Fruit fly (Drosophila melanogaster) whole organism, embryonic: ENCODE data around the gene CG13110.

ENCODE experiments used
- Bteb2 ChIP-seq: fragments of 200-800 bp; sonication (Bioruptor generic); optimal IDR thresholded peaks from 2 replicates; lab custom pipeline; 2016; ENCODE audit warnings: missing biosample characterization, missing genetic modification characterization
- CG11456 ChIP-seq: fragments of 200-800 bp; sonication (Bioruptor generic); IDR thresholded peaks from 3 replicates; pipeline ENCODE4 v1.3.6; 2022; ENCODE audit warnings: missing biosample characterization, missing genetic modification characterization
- CG13624 ChIP-seq: fragments of 200-800 bp; sonication (Bioruptor generic); optimal IDR thresholded peaks from 2 replicates; lab custom pipeline; 2016; ENCODE audit warnings: missing biosample characterization, missing genetic modification characterization
- CG14050 ChIP-seq: fragments of 200-800 bp; sonication (Bioruptor generic); IDR thresholded peaks from 3 replicates; pipeline ENCODE4 v1.3.6; 2022; ENCODE audit warnings: missing biosample characterization, missing genetic modification characterization
- CG17385 ChIP-seq: fragments of 200-800 bp; sonication (Bioruptor generic); optimal IDR thresholded peaks from 3 replicates; lab custom pipeline; 2018; ENCODE audit warnings: missing biosample characterization, mild to moderate bottlenecking, missing genetic modification characterization
- CG17612 ChIP-seq: fragments of 200-800 bp; sonication (Bioruptor generic); IDR thresholded peaks from 2 replicates; pipeline ENCODE4 v1.3.6; 2022; ENCODE audit warnings: missing biosample characterization, missing genetic modification characterization
- CG1832 ChIP-seq: fragments of 200-800 bp; sonication (Bioruptor generic); optimal IDR thresholded peaks from 2 replicates; lab custom pipeline; 2017; ENCODE audit warnings: missing biosample characterization, mild to moderate bottlenecking, missing genetic modification characterization, inconsistent platforms
- CG2116 ChIP-seq: fragments of 200-800 bp; sonication (Bioruptor generic); optimal IDR thresholded peaks from 3 replicates; lab custom pipeline; 2018; ENCODE audit warnings: missing biosample characterization, mild to moderate bottlenecking, missing genetic modification characterization
- CG2129 ChIP-seq: fragments of 200-800 bp; sonication (Bioruptor generic); IDR thresholded peaks from 2 replicates; pipeline ENCODE4 v1.3.6; 2022; ENCODE audit warnings: missing biosample characterization, missing genetic modification characterization; ENCODE audit not compliant: partially characterized antibody
- CG3065 ChIP-seq: fragments of 200-800 bp; sonication (Bioruptor generic); optimal IDR thresholded peaks from 2 replicates; lab custom pipeline; 2016; ENCODE audit warnings: missing biosample characterization, missing genetic modification characterization
- CG31365 ChIP-seq: fragments of 200-800 bp; sonication (Bioruptor generic); optimal IDR thresholded peaks from 2 replicates; lab custom pipeline; 2018; ENCODE audit warnings: missing biosample characterization, mild to moderate bottlenecking, missing genetic modification characterization
- CG33213 ChIP-seq: fragments of 200-800 bp; sonication (Bioruptor generic); optimal IDR thresholded peaks from 3 replicates; lab custom pipeline; 2016; ENCODE audit warnings: missing biosample characterization, missing genetic modification characterization
- CG6683 ChIP-seq: fragments of 200-800 bp; sonication (Bioruptor generic); optimal IDR thresholded peaks from 2 replicates; lab custom pipeline; 2017; ENCODE audit warnings: missing biosample characterization, mild to moderate bottlenecking, missing genetic modification characterization, missing genetic modification reagents
- CG9932 ChIP-seq: fragments of 200-800 bp; sonication (Bioruptor generic); IDR thresholded peaks from 2 replicates; pipeline ENCODE4 v1.3.6; 2022; ENCODE audit warnings: missing biosample characterization, missing genetic modification characterization
- Chrac-16 ChIP-seq: fragments of 200-800 bp; sonication (Bioruptor generic); optimal IDR thresholded peaks from 3 replicates; lab custom pipeline; 2016; ENCODE audit warnings: missing biosample characterization, missing genetic modification characterization
- D19A ChIP-seq: fragments of 200-800 bp; optimal IDR thresholded peaks from 3 replicates; lab custom pipeline; 2019; ENCODE audit warnings: missing biosample characterization, mild to moderate bottlenecking, missing genetic modification characterization, moderate library complexity
- Dek ChIP-seq: fragments of 200-800 bp; sonication (Bioruptor generic); optimal IDR thresholded peaks from 3 replicates; lab custom pipeline; 2019; ENCODE audit warnings: missing biosample characterization, mild to moderate bottlenecking, missing genetic modification characterization, moderate library complexity
- Dfd ChIP-seq, 2 experiments: fragments of >200 bp; optimal IDR thresholded peaks; 2 replicates each; lab custom pipeline; 2017; ENCODE audit warnings: missing biosample characterization in 2 of 2, missing genetic modification characterization in 2 of 2
- Doc2 ChIP-seq: fragments of 200-800 bp; sonication (Bioruptor generic); IDR thresholded peaks from 2 replicates; pipeline ENCODE4 v1.3.6; 2022; ENCODE audit warnings: missing biosample characterization, missing genetic modification characterization
- Hr78 ChIP-seq, 2 experiments: fragments of 200-800 bp in 1 of 2; fragments of >200 bp in 1 of 2; sonication (Bioruptor generic) in 1 of 2; optimal IDR thresholded peaks; 2 replicates each; lab custom pipeline; 2017 to 2019; ENCODE audit warnings: missing biosample characterization in 2 of 2, missing genetic modification characterization in 2 of 2, mild to moderate bottlenecking in 1 of 2, moderate library complexity in 1 of 2
- Med ChIP-seq: fragments of 200-800 bp; sonication (Bioruptor generic); peaks from one replicate; lab custom pipeline; 2016; ENCODE audit warnings: missing biosample characterization, missing genetic modification characterization, mild to moderate bottlenecking, inconsistent platforms, moderate library complexity
- NFAT ChIP-seq: fragments of 200-800 bp; sonication (Bioruptor generic); IDR thresholded peaks from 2 replicates; pipeline ENCODE4 v1.3.6; 2022; ENCODE audit warnings: missing biosample characterization, missing genetic modification characterization
- NK7.1 ChIP-seq: fragments of 200-800 bp; sonication (Bioruptor generic); optimal IDR thresholded peaks from 3 replicates; lab custom pipeline; 2016; ENCODE audit warnings: missing biosample characterization, missing genetic modification characterization
- Ptx1 ChIP-seq: fragments of 200-800 bp; sonication (Bioruptor generic); IDR thresholded peaks from 2 replicates; pipeline ENCODE4 v1.3.6; 2022; ENCODE audit warnings: missing biosample characterization, missing genetic modification characterization
- Stat92E ChIP-seq, 3 experiments: fragments of >200 bp in 2 of 3; fragments of 200-800 bp in 1 of 3; sonication (Bioruptor generic) in 1 of 3; optimal IDR thresholded peaks; 2 replicates each; lab custom pipeline; 2017 to 2019; ENCODE audit warnings: missing biosample characterization in 3 of 3, missing genetic modification characterization in 3 of 3, mild to moderate bottlenecking in 1 of 3, moderate library complexity in 1 of 3
- Tbp ChIP-seq: fragments of >200 bp; optimal IDR thresholded peaks from 2 replicates; lab custom pipeline; 2018; ENCODE audit warnings: missing biosample characterization, missing genetic modification characterization
- Usf ChIP-seq: fragments of 200-800 bp; sonication (Bioruptor generic); optimal IDR thresholded peaks from 2 replicates; lab custom pipeline; 2017; ENCODE audit warnings: missing genotype, missing biosample characterization, missing genetic modification characterization
- Xbp1 ChIP-seq: fragments of 200-800 bp; sonication (Bioruptor generic); optimal IDR thresholded peaks from 3 replicates; lab custom pipeline; 2016; ENCODE audit warnings: missing biosample characterization, mild to moderate bottlenecking, missing genetic modification characterization
- Xrp1 ChIP-seq: fragments of 200-800 bp; sonication (Bioruptor generic); IDR thresholded peaks from 2 replicates; pipeline ENCODE4 v1.3.6; 2022; ENCODE audit warnings: missing biosample characterization, missing genetic modification characterization
- ap ChIP-seq: fragments of 200-800 bp; sonication (Bioruptor generic); IDR thresholded peaks from 2 replicates; pipeline ENCODE4 v1.3.6; 2022; ENCODE audit warnings: missing biosample characterization, missing genetic modification characterization
- ara ChIP-seq: fragments of 200-800 bp; sonication (Bioruptor generic); IDR thresholded peaks from 2 replicates; pipeline ENCODE4 v1.3.6; 2022; ENCODE audit warnings: missing biosample characterization, missing genetic modification characterization
- bab2 ChIP-seq: fragments of 200-800 bp; sonication (Bioruptor generic); optimal IDR thresholded peaks from 2 replicates; lab custom pipeline; 2016; ENCODE audit warnings: missing biosample characterization, missing genetic modification characterization
- bigmax ChIP-seq: fragments of 200-800 bp; sonication (Bioruptor generic); optimal IDR thresholded peaks from 2 replicates; lab custom pipeline; 2018; ENCODE audit warnings: missing biosample characterization, mild to moderate bottlenecking, missing genetic modification characterization
- cg ChIP-seq: fragments of 200-800 bp; sonication (Bioruptor generic); optimal IDR thresholded peaks from 3 replicates; lab custom pipeline; 2019; ENCODE audit warnings: missing biosample characterization, mild to moderate bottlenecking, missing genetic modification characterization, moderate library complexity
- dpn ChIP-seq, 2 experiments: fragments of 200-800 bp; sonication (Bioruptor generic); optimal IDR thresholded peaks; 3 replicates each; lab custom pipeline; 2016; ENCODE audit warnings: missing biosample characterization in 2 of 2, missing genetic modification characterization in 2 of 2
- exex ChIP-seq: fragments of 200-800 bp; sonication (Bioruptor generic); optimal IDR thresholded peaks from 4 replicates; lab custom pipeline; 2018; ENCODE audit warnings: missing biosample characterization, mild to moderate bottlenecking, missing genetic modification characterization, moderate library complexity
- hth ChIP-seq: fragments of >200 bp; optimal IDR thresholded peaks from 2 replicates; lab custom pipeline; 2017; ENCODE audit warnings: inconsistent platforms
- jing ChIP-seq: fragments of 200-800 bp; sonication (Bioruptor generic); optimal IDR thresholded peaks from 2 replicates; lab custom pipeline; 2018; ENCODE audit warnings: missing biosample characterization, mild to moderate bottlenecking, missing genetic modification characterization
- kni ChIP-seq: fragments of 200-800 bp; sonication (Bioruptor generic); optimal IDR thresholded peaks from 3 replicates; lab custom pipeline; 2017; ENCODE audit warnings: mild to moderate bottlenecking, missing biosample characterization, missing genetic modification reagents, missing genetic modification characterization
- lola ChIP-seq, 3 experiments: fragments of >200 bp in 2 of 3; fragments of 200-800 bp in 1 of 3; sonication (Bioruptor generic) in 1 of 3; optimal IDR thresholded peaks; 2 replicates each; lab custom pipeline; 2017 to 2019; ENCODE audit warnings: missing biosample characterization in 3 of 3, missing genetic modification characterization in 3 of 3, mild to moderate bottlenecking in 1 of 3, moderate library complexity in 1 of 3
- odd ChIP-seq: fragments of 200-800 bp; sonication (Bioruptor generic); optimal IDR thresholded peaks from 2 replicates; lab custom pipeline; 2017; ENCODE audit warnings: missing biosample characterization, mild to moderate bottlenecking, missing genetic modification characterization
- pfk ChIP-seq: fragments of 200-800 bp; sonication (Bioruptor generic); optimal IDR thresholded peaks from 2 replicates; lab custom pipeline; 2018; ENCODE audit warnings: missing biosample characterization, mild to moderate bottlenecking, missing genetic modification characterization, moderate library complexity
- rib ChIP-seq: fragments of 200-800 bp; sonication (Bioruptor generic); IDR thresholded peaks from 2 replicates; pipeline ENCODE4 v1.3.6; 2022; ENCODE audit warnings: missing biosample characterization, missing genetic modification characterization
- run ChIP-seq: fragments of 200-800 bp; sonication (Bioruptor generic); optimal IDR thresholded peaks from 3 replicates; lab custom pipeline; 2018; ENCODE audit warnings: missing biosample characterization, mild to moderate bottlenecking, missing genetic modification characterization
- slbo ChIP-seq: fragments of 200-800 bp; sonication (Bioruptor generic); IDR thresholded peaks from 2 replicates; pipeline ENCODE4 v1.3.6; 2022; ENCODE audit warnings: missing biosample characterization, missing genetic modification characterization
- stwl ChIP-seq: fragments of 200-800 bp; sonication (Bioruptor generic); optimal IDR thresholded peaks from 3 replicates; lab custom pipeline; 2018; ENCODE audit warnings: missing biosample characterization, mild to moderate bottlenecking, missing genetic modification characterization, moderate library complexity
- tap ChIP-seq: fragments of 200-800 bp; optimal IDR thresholded peaks from 3 replicates; lab custom pipeline; 2019; ENCODE audit warnings: missing biosample characterization, mild to moderate bottlenecking, missing genetic modification characterization, moderate library complexity
- tna ChIP-seq: fragments of 200-800 bp; sonication (Bioruptor generic); IDR thresholded peaks from 2 replicates; pipeline ENCODE4 v1.3.6; 2022; ENCODE audit warnings: missing biosample characterization, missing genetic modification characterization; ENCODE audit not compliant: partially characterized antibody
- tup ChIP-seq: fragments of 200-800 bp; sonication (Bioruptor generic); optimal IDR thresholded peaks from 2 replicates; lab custom pipeline; 2016; ENCODE audit warnings: missing biosample characterization, mild to moderate bottlenecking, missing genetic modification characterization, moderate library complexity
- twi ChIP-seq: fragments of 200-800 bp; optimal IDR thresholded peaks from 2 replicates; lab custom pipeline; 2019; ENCODE audit warnings: missing biosample characterization, mild to moderate bottlenecking, missing genetic modification characterization, moderate library complexity

CG13110 gene

dm6 chr2L:9388013-9388605 is 37.8 kb downstream of the CG13110 start (continued):
- TF ChIP-seq Chrac-16 (GFP tag; lab: Kevin White, UChicago) (peak; percentile 63), dpn (GFP tag; optimal IDR thresholded peaks at IDR 0.05; lab: Kevin White, UChicago) (peak; percentile 76 to 81), CG14050 (peak; percentile 50; the same call in 1 of the 3 replicates), CG2116 (GFP tag; lab: Kevin White, UChicago) (peak; percentile 1), NFAT (GFP tag; lab: Robert Waterston, UW) (peak; percentile 86), CG13624 (GFP tag; lab: Kevin White, UChicago) (peak; percentile 82), rib (GFP tag; lab: Robert Waterston, UW) (peak; percentile 81), tup (peak; percentile 34), lola (GFP tag; optimal IDR thresholded peaks at IDR 0.05; lab: Kevin White, UChicago) (no peak), cg (no peak), pfk (GFP tag; lab: Kevin White, UChicago) (no peak), Ptx1 (peak; percentile 79), Med (GFP tag; lab: Kevin White, UChicago) (peak; percentile 98), NK7.1 (GFP tag; lab: Kevin White, UChicago) (peak; percentile 77), ara (GFP tag; lab: Robert Waterston, UW) (0 out of 2 replicates have a peak, but pooled peaks have one; percentile 16), tap (tag; lab: Kevin White, UChicago) (no peak), slbo (GFP tag; lab: Robert Waterston, UW) (peak; percentile 90), bab2 (GFP tag; lab: Kevin White, UChicago) (peak; percentile 61), CG9932 (GFP tag; lab: Robert Waterston, UW) (peak; percentile 93), tna (no peak), exex (tag; lab: Kevin White, UChicago) (no peak), bigmax (no peak), jing (GFP tag; lab: Kevin White, UChicago) (peak; percentile 12), CG1832 (GFP tag; lab: Kevin White, UChicago) (no peak), CG6683 (GFP tag; lab: Kevin White, UChicago) (no peak), run (tag; lab: Kevin White, UChicago) (no peak), kni (no peak), Hr78 (GFP tag; optimal IDR thresholded peaks at IDR 0.05; lab: Kevin White, UChicago) (no peak), twi (tag; lab: Kevin White, UChicago) (no peak), Dek (peak; percentile 69), ap (GFP tag; lab: Robert Waterston, UW) (peak; percentile 66), CG3065 (GFP tag; lab: Kevin White, UChicago) (no peak), CG31365 (tag; lab: Kevin White, UChicago) (peak; percentile 48), odd (GFP tag; lab: Kevin White, UChicago) (peak; percentile 6), Doc2 (GFP tag; lab: Robert Waterston, UW) (no peak), hth (lab: Kevin White, UChicago) (no peak), stwl (tag; lab: Kevin White, UChicago) (no peak), CG33213 (GFP tag; lab: Kevin White, UChicago) (peak; percentile 30), Xbp1 (GFP tag; lab: Kevin White, UChicago) (peak; percentile 72), Xrp1 (GFP tag; lab: Robert Waterston, UW) (peak; percentile 29; the same call in 1 of the 2 replicates), Usf (GFP tag; lab: Kevin White, UChicago) (peak; percentile 60), D19A (tag; lab: Kevin White, UChicago) (no peak), CG17612 (GFP tag; lab: Robert Waterston, UW) (peak; percentile 30; the same call in 1 of the 2 replicates), Stat92E (GFP tag; optimal IDR thresholded peaks at IDR 0.05; lab: Kevin White, UChicago) (no peak), Dfd (GFP tag; optimal IDR thresholded peaks at IDR 0.05; lab: Kevin White, UChicago) (no peak), CG11456 (GFP tag; lab: Robert Waterston, UW) (peak; percentile 87), Bteb2 (GFP tag; lab: Kevin White, UChicago) (peak; percentile 65), CG2129 (GFP tag; lab: Robert Waterston, UW) (no peak), Tbp (no peak), CG17385 (GFP tag; lab: Kevin White, UChicago) (peak; percentile 25)
